Fruit fly (Drosophila melanogaster): ENCODE results near the gene jet.

DNA sequence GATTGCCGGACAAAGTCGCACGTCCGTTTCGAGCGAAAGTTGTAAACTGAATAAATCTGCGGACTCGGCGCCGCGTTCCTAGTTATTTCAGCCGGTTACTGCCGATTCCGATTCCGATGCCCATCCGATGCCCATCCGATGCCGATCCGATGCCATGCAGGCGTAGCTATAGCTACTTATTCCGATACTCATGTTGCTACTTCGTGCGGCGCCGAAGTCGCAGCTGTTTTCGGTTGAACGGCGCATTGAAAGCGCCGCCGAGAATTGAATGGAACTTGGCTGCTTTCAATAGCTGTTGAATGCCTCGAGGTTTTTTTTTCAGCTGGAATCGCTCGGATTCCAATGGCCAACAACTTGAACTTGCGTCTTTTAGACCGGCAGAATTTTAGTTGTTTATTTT is 21.2 kb downstream of the jet start:
- TF ChIP-seq pan (optimal IDR thresholded peaks at IDR 0.05) (no peak), psq (optimal IDR thresholded peaks at IDR 0.05) (no peak), EcR (GFP tag; optimal IDR thresholded peaks at IDR 0.05) (no peak), CG8478 (optimal IDR thresholded peaks at IDR 0.05) (no peak), usp (GFP tag; optimal IDR thresholded peaks at IDR 0.05) (no peak)

Data from whole organism.